Fruit fly (Drosophila melanogaster) S2 (cell line): ENCODE results near the gene CG11583.

Experiments used
- CG8478 ChIP-seq: fragments of >200 bp; optimal IDR thresholded peaks from 2 replicates; lab custom pipeline; 2018
- CTCF ChIP-seq, 2 experiments: fragments of >200 bp; optimal IDR thresholded peaks; 2 replicates each; lab custom pipeline; 2018

DNA sequence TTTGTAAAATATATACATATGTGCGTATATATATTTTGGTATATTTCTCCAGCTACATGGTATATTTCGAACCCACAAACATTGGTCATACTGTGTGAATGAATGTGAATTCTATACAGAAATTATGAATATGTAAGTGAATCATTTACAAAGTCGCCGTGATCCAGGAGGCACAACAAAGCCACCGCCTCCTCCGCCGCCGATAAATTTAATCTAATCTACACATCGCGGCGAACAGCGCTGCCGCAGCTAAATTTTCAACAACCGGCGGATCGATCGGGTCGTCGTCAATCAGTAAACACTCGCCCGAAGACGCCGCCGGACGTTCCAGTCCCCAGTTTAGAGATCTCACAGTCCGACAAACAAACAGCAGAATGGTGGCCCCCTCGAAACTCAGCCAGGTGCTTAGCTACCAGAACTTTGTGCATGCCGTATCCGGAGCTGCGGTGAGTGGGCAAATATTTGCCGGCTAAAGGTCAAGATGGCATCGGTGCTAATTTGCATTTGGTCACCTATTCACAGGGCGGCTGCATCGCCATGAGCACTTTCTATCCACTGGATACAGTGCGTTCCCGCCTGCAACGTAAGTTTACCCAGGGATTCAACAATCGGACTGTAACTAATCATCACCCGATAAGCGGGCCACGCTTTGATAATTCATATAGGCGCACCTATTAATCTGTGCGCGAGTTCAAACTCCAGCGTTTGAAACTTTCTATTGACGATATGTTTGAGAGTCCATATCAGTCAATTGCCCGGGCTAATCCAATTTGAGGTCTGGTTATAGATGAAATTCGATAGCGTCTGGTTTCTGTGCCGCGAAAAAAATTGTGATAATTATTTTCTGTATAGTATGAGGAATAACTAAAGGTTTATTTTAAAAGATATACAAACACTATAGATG, 36.3 kb upstream of the CG11583 start, which contains the start of gene PMP34:
- TF ChIP-seq CG8478 (lab: Kevin White, UChicago) (no peak), CTCF (optimal IDR thresholded peaks at IDR 0.05; lab: Kevin White, UChicago) (no peak)
